Fruit fly (Drosophila melanogaster): ENCODE results near the gene trbl.

trbl gene

DNA sequence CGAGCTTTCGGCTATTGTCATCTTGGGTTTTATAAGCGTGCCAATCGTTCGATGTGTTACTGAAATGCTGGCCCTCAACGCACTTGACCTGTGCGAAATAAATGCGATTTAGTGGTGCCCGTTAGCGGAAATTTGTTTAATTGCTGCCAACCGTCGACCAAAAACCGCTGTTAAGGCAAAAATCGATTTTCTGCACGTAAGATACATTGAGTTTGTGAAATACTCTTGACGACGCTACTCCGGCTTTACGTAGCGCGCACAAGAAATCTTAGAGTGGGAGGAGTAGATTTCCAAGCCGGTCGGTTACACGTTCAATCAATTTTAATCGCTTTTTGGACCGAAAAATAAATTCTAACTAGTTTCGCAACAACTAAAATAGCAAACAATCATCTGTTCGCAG is 25.9 kb downstream of the trbl start:
- TF ChIP-seq CG34367 (tag; optimal IDR thresholded peaks at IDR 0.05): no peak
- no peak for TF ChIP-seq CG15710 (tag; optimal IDR thresholded peaks at IDR 0.05)
- TF ChIP-seq CG4496 (GFP tag; IDR thresholded peaks at IDR 0.05): no peak
- TF ChIP-seq EcR (GFP tag; optimal IDR thresholded peaks at IDR 0.05): no peak
- no peak for TF ChIP-seq CG17806 (tag; optimal IDR thresholded peaks at IDR 0.05)

DNA sequence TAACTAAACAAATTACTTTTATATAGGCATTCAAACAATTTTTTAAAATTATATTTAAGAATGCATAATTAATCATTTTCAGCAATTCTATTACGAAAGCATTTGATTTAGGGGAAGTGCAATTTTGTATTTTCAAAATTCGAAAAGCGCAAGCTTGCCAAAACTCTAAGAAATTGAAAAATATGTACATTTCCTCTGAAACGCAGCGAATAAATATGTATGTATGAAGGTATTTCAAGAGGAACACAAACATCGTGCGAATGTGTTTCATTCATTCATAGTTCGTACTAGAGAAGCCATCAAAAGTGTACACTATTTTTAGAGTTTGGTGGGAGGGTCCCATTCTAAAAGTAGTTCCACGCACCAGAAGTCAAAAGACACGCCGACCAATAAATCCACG is 31.4 kb downstream of the trbl start, which contains the start of gene CG13247:
Gene CG13247 (plus strand): TSS at position 301 of the 400 bp plus-strand sequence.
- TF ChIP-seq CG10348 (GFP tag; IDR thresholded peaks at IDR 0.05) (no peak), CG12605 (GFP tag; IDR thresholded peaks at IDR 0.05) (no peak), EcR (GFP tag; optimal IDR thresholded peaks at IDR 0.05) (no peak), CG4496 (GFP tag; IDR thresholded peaks at IDR 0.05) (no peak), CG8159 (tag; optimal IDR thresholded peaks at IDR 0.05) (no peak), Pif1A (GFP tag; optimal IDR thresholded peaks at IDR 0.05) (no peak), gl (tag; optimal IDR thresholded peaks at IDR 0.05) (no peak), CG14655 (GFP tag; optimal IDR thresholded peaks at IDR 0.05) (no peak)

DNA sequence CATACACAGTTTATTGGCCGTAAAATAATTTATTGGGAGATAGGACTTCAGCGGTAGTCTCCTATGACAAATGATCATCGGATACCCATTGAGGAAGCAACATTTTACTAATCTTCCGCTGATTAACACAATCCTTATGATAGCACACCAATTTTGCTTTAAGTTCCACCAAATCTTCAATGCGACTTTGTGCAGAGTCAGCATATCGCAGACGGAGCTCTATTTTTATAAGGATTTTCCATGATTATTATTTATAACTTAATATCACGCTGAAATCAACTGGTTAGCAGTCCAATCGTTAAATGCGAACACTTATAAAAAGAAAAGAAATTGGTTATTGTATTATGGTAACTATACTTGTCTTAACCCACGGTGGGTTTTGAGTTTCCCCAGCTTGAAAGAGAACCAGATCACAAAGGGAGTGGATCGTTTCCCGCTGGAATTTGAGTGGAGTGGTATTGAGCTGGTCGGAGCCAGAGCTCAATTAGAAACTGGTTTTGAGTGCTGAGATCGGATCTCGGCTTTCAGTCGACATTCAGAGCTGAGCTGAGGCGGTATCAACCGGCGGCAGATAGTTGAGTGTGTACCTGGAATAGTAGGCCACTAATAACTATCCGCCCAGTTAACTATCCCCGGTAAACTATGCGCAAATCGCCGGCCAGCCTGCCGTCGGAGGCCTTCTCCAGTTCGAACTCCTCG is 34.6 kb downstream of the trbl start, which contains the start of the genes Toll-9 and in:
Gene Toll-9 (minus strand): TSS at position 51 of the 699 bp plus-strand sequence.
Gene in (plus strand): TSS at position 525 of the 699 bp plus-strand sequence.
- TF ChIP-seq CG32121 (GFP tag; IDR thresholded peaks at IDR 0.05) (no peak), Snoo (tag; optimal IDR thresholded peaks at IDR 0.05) (no peak), rn (GFP tag; IDR thresholded peaks at IDR 0.05) (no peak), Pif1B (GFP tag; optimal IDR thresholded peaks at IDR 0.05) (no peak), gl (tag; optimal IDR thresholded peaks at IDR 0.05) (no peak), D1 (tag; optimal IDR thresholded peaks at IDR 0.05) (no peak), Ets98B (GFP tag; IDR thresholded peaks at IDR 0.05) (no peak), CG13204 (GFP tag; optimal IDR thresholded peaks at IDR 0.05) (no peak), CG14655 (GFP tag; optimal IDR thresholded peaks at IDR 0.05) (no peak), CG17806 (tag; optimal IDR thresholded peaks at IDR 0.05) (no peak), CG4496 (GFP tag; IDR thresholded peaks at IDR 0.05) (no peak), CG12605 (GFP tag; IDR thresholded peaks at IDR 0.05) (no peak), CG34367 (tag; optimal IDR thresholded peaks at IDR 0.05) (no peak), CG9948 (tag; optimal IDR thresholded peaks at IDR 0.05) (no peak), EcR (GFP tag; optimal IDR thresholded peaks at IDR 0.05) (no peak)

DNA sequence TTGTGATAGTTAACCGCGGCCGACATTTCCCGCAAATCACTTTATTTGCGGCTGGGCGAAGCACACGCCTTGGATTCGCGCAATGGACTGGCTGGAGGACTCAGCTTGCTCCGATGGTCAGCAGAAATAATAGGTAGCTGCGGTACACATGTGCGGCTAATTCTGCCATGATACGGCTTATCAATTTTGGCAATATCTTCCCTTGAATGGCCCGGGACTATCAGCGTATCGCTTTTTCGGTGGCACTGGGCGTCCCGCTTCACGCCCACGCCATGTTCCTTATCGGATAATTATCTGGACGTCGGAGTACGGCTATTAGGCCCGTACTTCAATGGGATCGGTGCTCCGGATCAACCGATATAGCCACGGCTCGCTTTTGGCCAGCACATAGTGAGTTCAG is 35.3 kb downstream of the trbl start:
- no peak for TF ChIP-seq CG10348 (GFP tag; IDR thresholded peaks at IDR 0.05)
- TF ChIP-seq EcR (GFP tag; optimal IDR thresholded peaks at IDR 0.05): no peak
- no peak for TF ChIP-seq CG32121 (GFP tag; IDR thresholded peaks at IDR 0.05)
- no peak for TF ChIP-seq rn (GFP tag; IDR thresholded peaks at IDR 0.05)
- TF ChIP-seq Ets98B (GFP tag; IDR thresholded peaks at IDR 0.05): no peak
- TF ChIP-seq CG12605 (GFP tag; IDR thresholded peaks at IDR 0.05): no peak
- TF ChIP-seq fd96Ca (GFP tag; IDR thresholded peaks at IDR 0.05): no peak
- no peak for TF ChIP-seq D1 (tag; optimal IDR thresholded peaks at IDR 0.05)
- no peak for TF ChIP-seq CG9948 (tag; optimal IDR thresholded peaks at IDR 0.05)
- no peak for TF ChIP-seq CG34367 (tag; optimal IDR thresholded peaks at IDR 0.05)
- TF ChIP-seq CG17806 (tag; optimal IDR thresholded peaks at IDR 0.05): no peak
- no peak for TF ChIP-seq Pif1A (GFP tag; optimal IDR thresholded peaks at IDR 0.05)
- no peak for TF ChIP-seq CG15710 (tag; optimal IDR thresholded peaks at IDR 0.05)
- no peak for TF ChIP-seq CG8301 (tag; optimal IDR thresholded peaks at IDR 0.05)
- TF ChIP-seq Snoo (tag; optimal IDR thresholded peaks at IDR 0.05): no peak
- no peak for TF ChIP-seq CG13204 (GFP tag; optimal IDR thresholded peaks at IDR 0.05)
- TF ChIP-seq CG8159 (tag; optimal IDR thresholded peaks at IDR 0.05): no peak

DNA sequence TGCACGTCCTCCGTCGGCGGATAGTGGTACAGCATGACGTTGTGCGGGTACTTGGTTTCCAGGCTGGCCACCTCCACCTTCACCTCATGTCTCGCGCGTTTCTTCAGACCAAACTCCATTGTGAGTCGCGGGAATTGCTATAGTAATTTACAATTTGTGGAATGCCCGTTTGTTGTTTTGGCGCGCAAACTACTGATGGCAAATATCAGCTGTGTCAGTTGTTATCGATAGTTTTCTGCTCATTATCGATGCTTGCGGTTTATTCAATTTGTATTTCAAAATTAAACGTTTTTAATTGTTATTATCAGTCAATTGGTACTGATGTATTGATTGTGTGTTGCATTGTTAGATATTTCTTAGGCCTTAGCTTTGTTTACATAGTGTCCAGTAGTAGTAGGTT is 40.0 kb downstream of the trbl start, which contains the start of gene Prim2:
Gene Prim2 (minus strand): TSS at position 197 of the 400 bp plus-strand sequence.
- TF ChIP-seq CG34367 (tag; optimal IDR thresholded peaks at IDR 0.05): no peak
- no peak for TF ChIP-seq CG8301 (tag; optimal IDR thresholded peaks at IDR 0.05)
- TF ChIP-seq EcR (GFP tag; optimal IDR thresholded peaks at IDR 0.05): no peak
- TF ChIP-seq CG13204 (GFP tag; optimal IDR thresholded peaks at IDR 0.05): no peak
- no peak for TF ChIP-seq CG15710 (tag; optimal IDR thresholded peaks at IDR 0.05)

DNA sequence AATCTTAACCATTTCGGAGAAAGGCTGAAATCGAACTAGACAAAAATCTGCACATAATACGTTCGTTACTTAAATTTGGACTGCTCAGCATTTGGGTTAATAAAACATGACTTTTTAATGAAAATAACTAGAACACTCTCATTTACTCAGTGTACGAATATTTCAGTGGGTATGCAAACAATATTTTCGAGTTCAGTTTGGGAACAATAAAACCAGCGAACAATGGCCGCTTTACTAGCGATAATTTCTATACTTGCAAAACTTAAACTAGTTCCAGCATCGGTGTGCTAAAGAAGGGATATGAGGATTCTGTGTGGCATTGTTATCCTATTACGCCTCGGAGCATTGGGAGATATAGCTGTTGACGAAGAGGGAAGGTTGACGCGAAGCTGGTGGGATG is 43.2 kb downstream of the trbl start, which contains the start of gene CG5665:
Gene CG5665 (plus strand): TSS at position 301 of the 400 bp plus-strand sequence.
- TF ChIP-seq Pif1B (GFP tag; optimal IDR thresholded peaks at IDR 0.05) (no peak), EcR (GFP tag; optimal IDR thresholded peaks at IDR 0.05) (no peak), CG4496 (GFP tag; IDR thresholded peaks at IDR 0.05) (no peak), CG10348 (GFP tag; IDR thresholded peaks at IDR 0.05) (no peak), CG8159 (tag; optimal IDR thresholded peaks at IDR 0.05) (no peak), CG15710 (tag; optimal IDR thresholded peaks at IDR 0.05) (no peak), CG9948 (tag; optimal IDR thresholded peaks at IDR 0.05) (no peak), CG8301 (tag; optimal IDR thresholded peaks at IDR 0.05) (no peak), D1 (tag; optimal IDR thresholded peaks at IDR 0.05) (no peak), rn (GFP tag; IDR thresholded peaks at IDR 0.05) (no peak)

DNA sequence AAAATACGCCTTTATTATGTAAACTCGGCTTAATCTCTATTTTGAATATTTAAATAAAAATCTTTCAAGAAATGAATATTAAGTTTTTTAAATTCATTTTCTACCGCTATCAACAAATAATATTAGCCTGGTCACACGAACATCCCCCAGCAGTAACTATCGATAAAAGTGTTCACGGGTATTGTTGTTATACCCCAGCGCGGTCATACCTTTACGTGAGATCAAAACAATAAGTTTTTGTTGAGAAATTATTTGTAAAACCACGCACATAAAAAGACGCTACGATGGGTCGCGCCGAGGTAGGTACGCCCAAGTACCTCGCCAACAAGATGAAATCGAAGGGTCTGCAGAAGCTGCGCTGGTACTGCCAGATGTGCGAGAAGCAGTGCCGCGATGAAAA is 44.8 kb downstream of the trbl start, which contains the start of gene kin17:
Gene kin17 (plus strand): TSS at position 195 of the 400 bp plus-strand sequence.
- TF ChIP-seq Snoo (tag; optimal IDR thresholded peaks at IDR 0.05) (no peak), D1 (tag; optimal IDR thresholded peaks at IDR 0.05) (no peak), Pif1B (GFP tag; optimal IDR thresholded peaks at IDR 0.05) (no peak), CG10348 (GFP tag; IDR thresholded peaks at IDR 0.05) (no peak), CG9948 (tag; optimal IDR thresholded peaks at IDR 0.05) (no peak), Pif1A (GFP tag; optimal IDR thresholded peaks at IDR 0.05) (no peak)
